Worm (Caenorhabditis elegans) whole organism, midembryonic: Measurements from ENCODE around the gene ugt-13.
A peak's percentile ranks its signal among the peaks of the same experiment; 100 is the strongest.

Experiments used
- T22C8.4 ChIP-seq: fragments of 200-800 bp; sonication (Bioruptor generic); IDR thresholded peaks from 2 replicates; pipeline ENCODE4 v1.3.6; 2022; ENCODE audit warnings: missing genetic modification characterization, missing compliant biosample characterization
- cog-1 ChIP-seq: sonication (generic microtip); optimal IDR thresholded peaks from 2 replicates; lab custom pipeline; 2016; ENCODE audit warnings: missing genetic modification characterization, missing compliant biosample characterization
- flt-1 ChIP-seq: fragments of 200-800 bp; sonication (Bioruptor generic); IDR thresholded peaks from 2 replicates; pipeline ENCODE4 v1.3.6; 2022; ENCODE audit warnings: missing genetic modification characterization, missing compliant biosample characterization
- klf-2 ChIP-seq: fragments of 200-800 bp; sonication (Bioruptor generic); conservative IDR thresholded peaks from 2 replicates; pipeline ENCODE4 v1.3.6; 2022; ENCODE audit warnings: missing genetic modification reagents, missing genetic modification characterization, missing compliant biosample characterization
- med-1 ChIP-seq: sonication (generic microtip); optimal IDR thresholded peaks from 2 replicates; lab custom pipeline; 2017; ENCODE audit warnings: missing genetic modification characterization, mild to moderate bottlenecking, missing compliant biosample characterization, antibody characterized with exemption, missing genetic modification reagents; ENCODE audit not compliant: insufficient read depth
- ref-1 ChIP-seq: fragments of 200-800 bp; sonication (Bioruptor generic); conservative IDR thresholded peaks from 2 replicates; pipeline ENCODE4 v1.3.6; 2022; ENCODE audit warnings: missing genetic modification reagents, missing genetic modification characterization, missing compliant biosample characterization
- tab-1 ChIP-seq: fragments of 200-800 bp; sonication (Bioruptor generic); IDR thresholded peaks from 2 replicates; pipeline ENCODE4 v1.3.6; 2022; ENCODE audit warnings: missing genetic modification characterization, missing compliant biosample characterization
- ztf-23 ChIP-seq: fragments of 200-800 bp; sonication (Bioruptor generic); IDR thresholded peaks from 2 replicates; pipeline ENCODE4 v1.3.6; 2022; ENCODE audit warnings: missing genetic modification reagents, missing genetic modification characterization, missing compliant biosample characterization
- ztf-29 ChIP-seq: fragments of 200-800 bp; sonication (Bioruptor generic); IDR thresholded peaks from 2 replicates; pipeline ENCODE4 v1.3.6; 2022; ENCODE audit warnings: missing genetic modification reagents, missing genetic modification characterization, missing compliant biosample characterization

The ugt-13 gene

DNA sequence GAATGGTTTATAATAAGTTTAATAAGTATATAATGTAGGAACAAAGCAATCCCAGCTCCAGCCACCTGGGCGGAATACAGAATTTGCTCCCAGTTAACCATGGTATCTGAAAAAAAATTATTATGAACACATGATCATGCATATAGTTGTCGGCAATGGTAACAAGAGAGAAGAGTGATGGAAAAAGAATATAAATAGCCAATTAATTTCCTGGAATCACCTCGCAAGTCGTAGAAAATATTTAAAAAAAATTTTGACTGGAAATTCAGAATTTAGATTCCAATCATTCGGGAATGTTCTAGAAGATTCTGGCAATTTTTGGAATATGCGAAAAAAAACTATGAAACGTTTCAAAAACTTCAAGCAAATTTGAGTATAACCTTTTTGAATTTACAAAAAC is 35.5 kb downstream of the ugt-13 start, which contains the start of gene str-211:
TSS of gene str-211 (minus strand) at position 101 of the 400 bp plus-strand sequence.
- TF ChIP-seq ztf-29 (GFP tag; lab: Robert Waterston, UW) (no peak), ztf-23 (GFP tag; lab: Robert Waterston, UW) (no peak), klf-2 (GFP tag; lab: Robert Waterston, UW) (no peak)

DNA sequence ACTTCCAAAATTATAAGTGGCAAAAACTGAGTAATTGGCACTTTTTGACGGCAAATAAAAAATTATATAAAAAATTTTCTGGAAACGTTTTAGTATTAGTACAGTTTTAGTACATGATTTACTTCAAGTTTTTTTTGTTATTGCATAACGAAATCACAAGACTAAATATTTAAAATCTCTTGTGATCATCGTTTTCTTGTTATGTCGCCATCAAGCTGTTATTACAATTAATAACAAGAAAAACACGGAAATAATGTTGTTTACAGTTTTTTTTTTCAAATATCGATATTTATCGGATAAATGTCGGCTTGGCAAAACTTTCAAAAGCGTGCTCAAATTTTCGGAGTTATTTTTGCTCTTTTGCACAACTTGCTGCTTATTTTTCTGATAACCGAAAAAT is 40.0 kb downstream of the ugt-13 start, which contains the start of gene str-209:
TSS of gene str-209 (plus strand) at position 301 of the 400 bp plus-strand sequence.
- no peak for TF ChIP-seq ztf-23 (GFP tag; lab: Robert Waterston, UW)
- no peak for TF ChIP-seq ref-1
- TF ChIP-seq T22C8.4 (GFP tag; lab: Robert Waterston, UW), result no peak
- TF ChIP-seq ztf-29 (GFP tag; lab: Robert Waterston, UW), result no peak
- no peak for TF ChIP-seq med-1 (GFP tag; lab: Kevin White, UChicago)
- no peak for TF ChIP-seq cog-1 (tag; lab: Kevin White, UChicago)

DNA sequence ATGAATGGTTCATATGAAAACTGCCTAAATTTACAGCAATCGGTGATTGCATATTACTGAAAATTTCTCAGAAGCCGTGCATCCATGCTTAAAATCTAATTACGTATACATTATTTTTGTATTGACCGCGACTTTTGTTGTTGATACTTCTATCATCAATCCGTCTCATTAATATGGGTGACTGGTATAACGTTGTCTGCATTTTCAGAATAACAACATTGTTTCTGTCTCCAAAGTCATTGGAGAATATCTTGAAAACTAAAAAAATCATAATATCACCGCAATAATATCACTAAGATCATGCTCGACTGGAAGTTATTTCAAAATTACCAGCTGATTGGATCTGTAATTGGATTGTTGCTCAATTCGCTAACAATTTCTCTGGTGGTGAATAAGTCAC is 42.8 kb downstream of the ugt-13 start, which contains the start of gene str-207:
TSS of gene str-207 (plus strand) at position 301 of the 400 bp plus-strand sequence.
- no peak for TF ChIP-seq ztf-23 (GFP tag; lab: Robert Waterston, UW)
- no peak for TF ChIP-seq ztf-29 (GFP tag; lab: Robert Waterston, UW)
- TF ChIP-seq tab-1 (GFP tag; lab: Robert Waterston, UW), result no peak
- TF ChIP-seq med-1 (GFP tag; lab: Kevin White, UChicago), result no peak
- TF ChIP-seq cog-1 (tag; lab: Kevin White, UChicago), result no peak
- TF ChIP-seq ref-1, result no peak
- no peak for TF ChIP-seq T22C8.4 (GFP tag; lab: Robert Waterston, UW)
- TF ChIP-seq klf-2 (GFP tag; lab: Robert Waterston, UW), result no peak
- TF ChIP-seq flt-1 (GFP tag; lab: Robert Waterston, UW), result no peak

DNA sequence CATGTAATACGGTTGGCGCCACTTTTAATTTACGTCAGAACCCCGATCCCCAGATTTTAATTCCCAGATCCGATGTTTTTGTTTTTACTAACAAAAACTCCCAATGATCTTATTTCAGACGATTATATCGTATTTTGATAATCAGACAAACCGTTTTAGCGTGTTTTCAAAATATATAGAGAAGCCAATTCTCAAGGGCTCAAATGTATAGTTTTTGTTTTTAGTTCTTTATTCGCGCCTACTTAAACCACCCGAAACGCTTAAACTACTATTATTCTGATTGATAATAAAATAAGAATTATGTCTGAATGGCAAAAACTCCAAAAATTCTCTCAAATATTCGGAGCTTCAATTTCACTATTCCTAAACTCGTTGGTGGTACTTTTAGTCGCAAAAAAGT is 47.8 kb downstream of the ugt-13 start, which contains the start of gene str-208:
TSS of gene str-208 (plus strand) at position 301 of the 400 bp plus-strand sequence.
- no peak for TF ChIP-seq T22C8.4 (GFP tag; lab: Robert Waterston, UW)
- TF ChIP-seq ztf-29 (GFP tag; lab: Robert Waterston, UW), result no peak
- TF ChIP-seq cog-1 (tag; lab: Kevin White, UChicago), result no peak
- no peak for TF ChIP-seq ref-1
- no peak for TF ChIP-seq flt-1 (GFP tag; lab: Robert Waterston, UW)
- no peak for TF ChIP-seq tab-1 (GFP tag; lab: Robert Waterston, UW)
- TF ChIP-seq ztf-23 (GFP tag; lab: Robert Waterston, UW), result no peak
- no peak for TF ChIP-seq med-1 (GFP tag; lab: Kevin White, UChicago)
- no peak for TF ChIP-seq klf-2 (GFP tag; lab: Robert Waterston, UW)

DNA sequence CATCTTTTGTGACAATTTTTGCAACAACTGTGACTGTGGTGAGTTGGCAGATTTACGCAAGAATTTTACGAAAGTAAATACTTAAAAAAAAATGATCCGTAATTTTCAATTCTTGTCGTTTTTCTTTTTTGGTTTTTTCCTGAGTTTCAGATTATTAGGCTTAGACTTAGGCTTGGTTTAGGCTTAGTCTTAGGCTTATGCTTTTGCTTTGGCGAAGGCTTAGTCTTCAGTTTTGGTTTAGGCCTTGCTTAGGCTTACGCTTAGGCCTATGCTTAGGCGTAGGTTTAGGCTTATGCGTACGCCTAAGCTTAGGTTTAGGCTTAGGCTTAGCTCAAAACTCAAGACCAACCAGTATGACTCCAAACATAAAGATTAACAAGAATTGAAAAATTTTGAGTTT is 48.9 kb downstream of the ugt-13 start:
- TF ChIP-seq ref-1 (no peak), klf-2 (GFP tag; lab: Robert Waterston, UW) (no peak), tab-1 (GFP tag; lab: Robert Waterston, UW) (no peak), flt-1 (GFP tag; lab: Robert Waterston, UW) (no peak), cog-1 (tag; lab: Kevin White, UChicago) (no peak), ztf-23 (GFP tag; lab: Robert Waterston, UW) (no peak), ztf-29 (GFP tag; lab: Robert Waterston, UW) (no peak), T22C8.4 (GFP tag; lab: Robert Waterston, UW) (no peak)

DNA sequence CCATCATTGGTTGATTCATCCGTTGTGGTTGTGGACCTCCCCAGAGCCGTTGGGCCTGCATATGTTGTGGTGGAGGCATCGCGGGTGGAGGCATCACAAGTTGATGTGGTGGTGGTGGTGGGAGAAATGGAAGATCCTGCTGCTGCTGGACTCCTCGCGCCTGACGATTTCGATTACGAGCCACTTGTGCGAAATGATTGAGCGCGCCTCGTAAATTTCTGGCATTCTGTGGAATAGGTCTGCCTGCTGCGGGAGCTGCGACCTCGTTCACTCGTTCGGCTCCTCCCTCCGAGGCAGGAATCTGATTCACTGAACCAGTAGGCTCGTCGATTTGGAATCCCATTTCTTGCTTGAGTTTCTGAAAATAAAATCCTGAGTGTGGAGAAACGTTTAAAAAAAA is 52.0 kb downstream of the ugt-13 start:
- 0 out of 2 replicates have a peak, but pooled peaks have one; percentile 22 for TF ChIP-seq klf-2 (GFP tag; lab: Robert Waterston, UW)
- TF ChIP-seq ztf-29 (GFP tag; lab: Robert Waterston, UW), result no peak
